Worm (Caenorhabditis elegans) whole organism, L3 larva: ENCODE data around the gene zmp-1.

Experiments used
- fkh-10 ChIP-seq: sonication (generic microtip); optimal IDR thresholded peaks from 2 replicates; lab custom pipeline; 2017; ENCODE audit warnings: missing biosample characterization, missing genetic modification reagents, missing genetic modification characterization
- fos-1 ChIP-seq: fragments of 150-350 bp; optimal IDR thresholded peaks from 2 replicates; lab custom pipeline; 2014; ENCODE audit warnings: missing biosample characterization, missing genetic modification characterization
- nhr-237 ChIP-seq: fragments of 150-350 bp; optimal IDR thresholded peaks from 2 replicates; lab custom pipeline; 2014; ENCODE audit warnings: missing biosample characterization, missing genetic modification characterization
- nhr-28 ChIP-seq: fragments of 150-350 bp; optimal IDR thresholded peaks from 2 replicates; lab custom pipeline; 2014; ENCODE audit warnings: missing biosample characterization, missing genetic modification characterization
- pqm-1 ChIP-seq: fragments of 150-350 bp; optimal IDR thresholded peaks from 2 replicates; lab custom pipeline; 2017; ENCODE audit warnings: missing biosample characterization, missing genetic modification characterization, inconsistent platforms
- skn-1 ChIP-seq: fragments of 150-350 bp; optimal IDR thresholded peaks from 2 replicates; lab custom pipeline; 2014; ENCODE audit warnings: missing biosample characterization, missing genetic modification characterization
- snpc-4 ChIP-seq: fragments of 150-350 bp; optimal IDR thresholded peaks from 2 replicates; lab custom pipeline; 2014; ENCODE audit warnings: missing biosample characterization, missing genetic modification characterization
- zag-1 ChIP-seq: fragments of 150-350 bp; optimal IDR thresholded peaks from 2 replicates; lab custom pipeline; 2014; ENCODE audit warnings: missing biosample characterization, missing genetic modification characterization

ce11 chrIII:5898631-5899030, 34.1 kb downstream of the zmp-1 start:
- TF ChIP-seq fkh-10 (GFP tag; lab: Kevin White, UChicago) (no peak), pqm-1 (tag; lab: Kevin White, UChicago) (no peak), fos-1 (tag; lab: Kevin White, UChicago) (no peak), snpc-4 (tag; lab: Kevin White, UChicago) (no peak), zag-1 (tag; lab: Kevin White, UChicago) (no peak), nhr-28 (tag; lab: Kevin White, UChicago) (no peak), nhr-237 (no peak), skn-1 (tag; lab: Kevin White, UChicago) (no peak)
